Fruit fly (Drosophila melanogaster) whole organism, pupa: ENCODE results near the gene CadN.

Experiments
- CG10348 ChIP-seq: fragments of 200-800 bp; sonication (Bioruptor generic); IDR thresholded peaks from 2 replicates; pipeline ENCODE4 v1.3.6; 2022; ENCODE audit warnings: missing biosample characterization, missing genetic modification characterization
- CG12605 ChIP-seq: fragments of 200-800 bp; sonication (Bioruptor generic); IDR thresholded peaks from 2 replicates; pipeline ENCODE4 v1.3.6; 2022; ENCODE audit warnings: missing biosample characterization, missing genetic modification characterization
- CG13204 ChIP-seq: fragments of 200-800 bp; sonication (Bioruptor generic); optimal IDR thresholded peaks from 2 replicates; lab custom pipeline; 2018; ENCODE audit warnings: missing biosample characterization, mild to moderate bottlenecking, missing genetic modification characterization, moderate library complexity
- CG14655 ChIP-seq: fragments of 200-800 bp; sonication (Bioruptor generic); optimal IDR thresholded peaks from 3 replicates; lab custom pipeline; 2017; ENCODE audit warnings: mild to moderate bottlenecking, missing biosample characterization, missing genetic modification reagents, missing genetic modification characterization
- CG15710 ChIP-seq: fragments of 200-800 bp; sonication (Bioruptor generic); optimal IDR thresholded peaks from 2 replicates; lab custom pipeline; 2018; ENCODE audit warnings: missing biosample characterization, mild to moderate bottlenecking, missing genetic modification characterization, moderate library complexity
- CG17806 ChIP-seq: fragments of 200-800 bp; sonication (Bioruptor generic); optimal IDR thresholded peaks from 2 replicates; lab custom pipeline; 2018; ENCODE audit warnings: missing biosample characterization, mild to moderate bottlenecking, missing genetic modification characterization, moderate library complexity
- CG32121 ChIP-seq: fragments of 200-800 bp; sonication (Bioruptor generic); IDR thresholded peaks from 2 replicates; pipeline ENCODE4 v1.3.6; 2022; ENCODE audit warnings: missing biosample characterization, missing genetic modification characterization
- CG34367 ChIP-seq: fragments of 200-800 bp; sonication (Bioruptor generic); optimal IDR thresholded peaks from 2 replicates; lab custom pipeline; 2018; ENCODE audit warnings: missing biosample characterization, mild to moderate bottlenecking, missing genetic modification characterization
- CG4496 ChIP-seq: fragments of 200-800 bp; sonication (Bioruptor generic); IDR thresholded peaks from 3 replicates; pipeline ENCODE4 v1.3.6; 2022; ENCODE audit warnings: missing biosample characterization, missing genetic modification characterization
- CG8159 ChIP-seq: fragments of 200-800 bp; sonication (Bioruptor generic); optimal IDR thresholded peaks from 3 replicates; lab custom pipeline; 2018; ENCODE audit warnings: missing biosample characterization, mild to moderate bottlenecking, missing genetic modification characterization, moderate library complexity
- CG8301 ChIP-seq: fragments of 200-800 bp; sonication (Bioruptor generic); optimal IDR thresholded peaks from 2 replicates; lab custom pipeline; 2018; ENCODE audit warnings: missing biosample characterization, mild to moderate bottlenecking, missing genetic modification characterization
- CG9948 ChIP-seq: fragments of 200-800 bp; sonication (Bioruptor generic); optimal IDR thresholded peaks from 2 replicates; lab custom pipeline; 2018; ENCODE audit warnings: missing biosample characterization, mild to moderate bottlenecking, missing genetic modification characterization, moderate library complexity
- D1 ChIP-seq: fragments of 200-800 bp; sonication (Bioruptor generic); optimal IDR thresholded peaks from 2 replicates; lab custom pipeline; 2018; ENCODE audit warnings: missing biosample characterization, mild to moderate bottlenecking, missing genetic modification characterization, moderate library complexity
- EcR ChIP-seq: fragments of 200-800 bp; sonication (Bioruptor generic); optimal IDR thresholded peaks from 3 replicates; lab custom pipeline; 2019; ENCODE audit warnings: missing biosample characterization, missing genetic modification characterization, mild to moderate bottlenecking, moderate library complexity, missing genetic modification reagents
- Ets98B ChIP-seq: fragments of 200-800 bp; sonication (Bioruptor generic); IDR thresholded peaks from 2 replicates; pipeline ENCODE4 v1.3.6; 2022; ENCODE audit warnings: missing biosample characterization, missing genetic modification characterization
- Pif1A ChIP-seq: fragments of 200-800 bp; sonication (Bioruptor generic); optimal IDR thresholded peaks from 3 replicates; lab custom pipeline; 2016; ENCODE audit warnings: missing biosample characterization, missing genetic modification characterization
- Pif1B ChIP-seq: fragments of 200-800 bp; sonication (Bioruptor generic); optimal IDR thresholded peaks from 3 replicates; lab custom pipeline; 2016; ENCODE audit warnings: missing biosample characterization, missing genetic modification characterization
- Snoo ChIP-seq: fragments of 200-800 bp; sonication (Bioruptor generic); optimal IDR thresholded peaks from 3 replicates; lab custom pipeline; 2017; ENCODE audit warnings: missing biosample characterization, mild to moderate bottlenecking, missing genetic modification characterization, inconsistent platforms
- fd96Ca ChIP-seq: fragments of 200-800 bp; sonication (Bioruptor generic); IDR thresholded peaks from 3 replicates; pipeline ENCODE4 v1.3.6; 2022; ENCODE audit warnings: missing biosample characterization, missing genetic modification characterization
- gl ChIP-seq: fragments of 200-800 bp; sonication (Bioruptor generic); optimal IDR thresholded peaks from 2 replicates; lab custom pipeline; 2018; ENCODE audit warnings: missing biosample characterization, mild to moderate bottlenecking, missing genetic modification characterization
- rn ChIP-seq: fragments of 200-800 bp; sonication (Bioruptor generic); IDR thresholded peaks from 2 replicates; pipeline ENCODE4 v1.3.6; 2022; ENCODE audit warnings: missing biosample characterization, missing genetic modification characterization

CadN gene

DNA sequence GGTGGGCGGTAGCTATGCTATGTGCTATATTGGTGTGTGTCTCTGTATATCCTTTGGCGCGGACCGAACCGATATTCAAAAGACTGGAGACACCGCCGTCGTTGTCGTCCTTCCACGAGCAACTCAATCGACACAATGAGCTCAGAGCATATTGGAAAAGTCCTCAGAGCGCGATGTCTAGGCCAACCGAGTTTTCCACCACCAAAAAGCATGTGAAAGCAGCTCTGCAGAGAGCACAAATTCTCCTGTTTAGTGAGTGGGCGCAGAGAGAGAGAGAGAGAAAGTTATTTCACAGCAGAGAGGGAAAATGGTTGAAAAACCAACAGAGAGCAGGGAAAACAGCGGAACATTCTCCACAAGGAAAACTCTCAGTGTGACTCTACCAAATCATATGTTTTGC, 25.7 kb downstream of the CadN start:
- no peak for TF ChIP-seq gl (tag; lab: Kevin White, UChicago)
- no peak for TF ChIP-seq fd96Ca (GFP tag; lab: Robert Waterston, UW)
- no peak for TF ChIP-seq CG17806 (tag; lab: Kevin White, UChicago)
- no peak for TF ChIP-seq CG15710 (tag; lab: Kevin White, UChicago)
- no peak for TF ChIP-seq CG12605 (GFP tag; lab: Robert Waterston, UW)
- no peak for TF ChIP-seq D1 (tag; lab: Kevin White, UChicago)

DNA sequence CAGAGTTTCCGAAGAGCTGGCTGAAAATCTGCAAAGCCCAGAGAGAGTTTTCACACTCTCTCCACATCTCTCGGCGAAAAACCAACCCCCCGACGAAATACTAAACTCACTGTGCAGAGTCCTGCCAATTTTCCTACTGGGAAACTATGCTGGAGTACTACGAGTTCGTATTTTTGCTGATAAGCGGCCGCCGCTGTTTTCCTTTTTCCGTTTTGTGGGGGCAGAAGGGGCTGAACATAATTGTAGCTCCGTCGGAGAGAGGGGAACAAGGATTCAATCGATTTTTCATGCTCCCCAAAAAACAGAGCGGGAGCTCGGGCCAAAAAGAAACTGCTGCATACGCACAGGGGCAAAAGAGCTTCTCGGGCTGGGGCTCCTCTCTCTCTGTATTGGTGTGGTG, 26.9 kb downstream of the CadN start:
- TF ChIP-seq Pif1B (GFP tag; lab: Kevin White, UChicago) (no peak), CG8301 (tag; lab: Kevin White, UChicago) (no peak), D1 (tag; lab: Kevin White, UChicago) (no peak), rn (no peak), CG8159 (tag; lab: Kevin White, UChicago) (no peak), CG17806 (tag; lab: Kevin White, UChicago) (no peak), Pif1A (GFP tag; lab: Kevin White, UChicago) (no peak), CG14655 (GFP tag; lab: Kevin White, UChicago) (no peak), gl (tag; lab: Kevin White, UChicago) (no peak), CG32121 (GFP tag; lab: Robert Waterston, UW) (no peak)

DNA sequence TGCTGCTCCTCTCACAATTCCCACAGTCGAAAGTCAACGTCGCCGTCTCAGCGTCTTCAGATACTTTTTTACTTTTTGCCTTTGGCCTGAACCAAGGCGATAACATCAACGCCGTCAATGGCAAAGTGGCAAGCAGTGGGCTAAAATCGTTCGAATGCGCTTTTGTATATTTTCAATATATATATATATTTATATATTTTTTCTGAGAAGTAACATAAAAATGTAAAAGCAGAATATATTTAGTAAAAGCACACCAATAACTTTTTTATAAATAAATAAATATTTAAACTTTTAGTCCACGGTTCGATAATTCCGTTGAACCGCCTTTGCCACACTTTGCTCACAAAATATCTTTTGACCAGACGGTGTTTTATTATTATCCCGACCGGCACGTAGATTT, 28.0 kb downstream of the CadN start:
- TF ChIP-seq CG34367 (tag; lab: Kevin White, UChicago): peak; percentile 39
- peak; percentile 55 for TF ChIP-seq CG9948
- TF ChIP-seq fd96Ca (GFP tag; lab: Robert Waterston, UW): no peak
- TF ChIP-seq Ets98B (GFP tag; lab: Robert Waterston, UW): no peak
- no peak for TF ChIP-seq CG12605 (GFP tag; lab: Robert Waterston, UW)
- TF ChIP-seq CG32121 (GFP tag; lab: Robert Waterston, UW): no peak
- TF ChIP-seq D1 (tag; lab: Kevin White, UChicago): peak; percentile 10
- TF ChIP-seq CG8159 (tag; lab: Kevin White, UChicago): peak; percentile 71
- TF ChIP-seq CG15710 (tag; lab: Kevin White, UChicago): peak; percentile 54
- no peak for TF ChIP-seq CG13204
- no peak for TF ChIP-seq rn
- peak; percentile 62 for TF ChIP-seq Snoo (tag; lab: Kevin White, UChicago)
- TF ChIP-seq gl (tag; lab: Kevin White, UChicago): no peak
- TF ChIP-seq CG14655 (GFP tag; lab: Kevin White, UChicago): peak; percentile 54
- peak; percentile 64 for TF ChIP-seq CG17806 (tag; lab: Kevin White, UChicago)
- TF ChIP-seq CG8301 (tag; lab: Kevin White, UChicago): no peak
- peak; percentile 12 for TF ChIP-seq Pif1A (GFP tag; lab: Kevin White, UChicago)
- no peak for TF ChIP-seq CG4496
- no peak for TF ChIP-seq CG10348 (GFP tag; lab: Robert Waterston, UW)
- peak; percentile 38 for TF ChIP-seq Pif1B (GFP tag; lab: Kevin White, UChicago)
- TF ChIP-seq EcR (GFP tag; lab: Kevin White, UChicago): no peak
- TF ChIP-seq, all 21 proteins: peak for 10

DNA sequence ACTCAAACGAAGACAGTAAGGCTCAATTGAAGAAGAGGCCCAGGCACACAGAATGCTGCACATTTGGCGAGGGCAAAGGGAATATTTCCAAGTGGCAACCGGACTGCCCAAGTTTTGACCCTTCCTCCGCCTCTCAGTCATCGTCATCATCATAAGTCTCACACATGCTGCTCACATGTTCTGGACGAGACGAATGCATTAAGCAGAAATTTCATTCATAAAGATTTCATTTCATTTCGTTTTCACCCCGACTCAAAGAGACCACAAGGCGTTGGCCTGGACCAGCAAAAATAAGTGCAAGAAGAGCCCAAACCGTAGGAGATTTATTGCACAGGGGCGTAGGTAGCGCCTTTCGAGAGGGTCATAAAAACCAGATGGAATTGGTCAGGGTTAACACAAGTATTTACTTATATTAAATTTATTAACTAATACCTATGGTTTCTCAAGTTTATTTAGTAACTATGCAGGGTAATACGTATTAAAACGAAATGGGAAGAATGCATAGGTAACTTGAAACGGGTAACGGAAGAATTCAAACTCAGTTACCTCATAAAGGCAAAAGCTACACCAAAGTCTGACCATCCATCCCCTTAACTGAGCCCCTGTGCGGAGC, 29.3 kb downstream of the CadN start:
- TF ChIP-seq CG8159 (tag; lab: Kevin White, UChicago) (peak; percentile 64), CG8301 (tag; lab: Kevin White, UChicago) (no peak), CG34367 (tag; lab: Kevin White, UChicago) (peak; percentile 38), Pif1A (GFP tag; lab: Kevin White, UChicago) (peak; percentile 23), CG32121 (GFP tag; lab: Robert Waterston, UW) (no peak), CG17806 (tag; lab: Kevin White, UChicago) (peak; percentile 36), CG12605 (GFP tag; lab: Robert Waterston, UW) (no peak), fd96Ca (GFP tag; lab: Robert Waterston, UW) (no peak), Pif1B (GFP tag; lab: Kevin White, UChicago) (peak; percentile 25), CG10348 (GFP tag; lab: Robert Waterston, UW) (no peak), CG15710 (tag; lab: Kevin White, UChicago) (peak; percentile 68), rn (no peak), EcR (GFP tag; lab: Kevin White, UChicago) (peak; percentile 5), D1 (tag; lab: Kevin White, UChicago) (no peak), CG14655 (GFP tag; lab: Kevin White, UChicago) (peak; percentile 3), Snoo (tag; lab: Kevin White, UChicago) (peak; percentile 58), CG13204 (peak; percentile 21), CG4496 (no peak), Ets98B (GFP tag; lab: Robert Waterston, UW) (no peak), gl (tag; lab: Kevin White, UChicago) (no peak), CG9948 (peak; percentile 45)

DNA sequence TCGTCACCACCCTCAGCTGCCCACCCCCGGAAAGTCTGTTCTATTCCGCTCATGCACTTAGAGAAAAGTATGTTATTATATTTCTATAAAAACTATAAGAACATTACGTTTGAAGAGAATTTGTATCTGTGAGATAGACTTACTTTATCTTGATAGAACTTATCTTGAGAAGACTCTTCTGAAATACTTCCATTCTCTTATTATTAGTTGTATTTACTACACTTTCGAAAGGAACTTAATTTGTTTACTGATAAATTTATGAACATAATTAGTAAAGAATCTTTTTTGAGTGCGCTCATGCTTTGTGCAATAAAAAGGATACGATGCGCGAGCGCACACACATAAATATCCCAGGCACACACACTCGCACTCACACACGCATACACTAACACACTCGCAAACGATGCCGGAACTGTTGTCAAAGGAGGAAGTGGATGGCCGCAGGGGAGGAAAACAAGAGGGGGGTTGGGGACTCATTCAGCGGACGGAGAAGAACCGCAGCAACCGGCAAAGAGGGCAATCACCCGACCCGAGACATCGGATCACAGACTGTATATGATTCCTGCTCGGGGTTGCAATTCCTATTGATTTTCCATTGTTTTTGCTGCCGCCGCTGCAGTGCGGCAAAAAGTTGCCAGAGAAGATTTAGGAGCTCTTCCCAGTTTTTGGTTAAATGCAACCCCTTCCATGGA, 30.9 kb downstream of the CadN start:
- peak; percentile 11 for TF ChIP-seq Pif1B (GFP tag; lab: Kevin White, UChicago)
- TF ChIP-seq EcR (GFP tag; lab: Kevin White, UChicago): peak; percentile 45
- TF ChIP-seq CG13204: peak; percentile 34
- TF ChIP-seq CG34367 (tag; lab: Kevin White, UChicago): peak; percentile 39
- no peak for TF ChIP-seq CG12605 (GFP tag; lab: Robert Waterston, UW)
- no peak for TF ChIP-seq CG10348 (GFP tag; lab: Robert Waterston, UW)
- peak; percentile 41 for TF ChIP-seq CG8301 (tag; lab: Kevin White, UChicago)
- peak; percentile 12 for TF ChIP-seq Snoo (tag; lab: Kevin White, UChicago)
- peak; percentile 63 for TF ChIP-seq CG17806 (tag; lab: Kevin White, UChicago)
- TF ChIP-seq CG8159 (tag; lab: Kevin White, UChicago): peak; percentile 78
- no peak for TF ChIP-seq gl (tag; lab: Kevin White, UChicago)
- TF ChIP-seq CG14655 (GFP tag; lab: Kevin White, UChicago): peak; percentile 54
- peak; percentile 70 for TF ChIP-seq CG15710 (tag; lab: Kevin White, UChicago)
- no peak for TF ChIP-seq rn
- no peak for TF ChIP-seq Ets98B (GFP tag; lab: Robert Waterston, UW)
- TF ChIP-seq CG4496: no peak
- no peak for TF ChIP-seq fd96Ca (GFP tag; lab: Robert Waterston, UW)
- no peak for TF ChIP-seq CG32121 (GFP tag; lab: Robert Waterston, UW)
- TF ChIP-seq Pif1A (GFP tag; lab: Kevin White, UChicago): peak; percentile 55
- no peak for TF ChIP-seq D1 (tag; lab: Kevin White, UChicago)
- TF ChIP-seq CG9948: peak; percentile 63
